Worm (Caenorhabditis elegans): ENCODE results near the gene T08D10.3.

DNA sequence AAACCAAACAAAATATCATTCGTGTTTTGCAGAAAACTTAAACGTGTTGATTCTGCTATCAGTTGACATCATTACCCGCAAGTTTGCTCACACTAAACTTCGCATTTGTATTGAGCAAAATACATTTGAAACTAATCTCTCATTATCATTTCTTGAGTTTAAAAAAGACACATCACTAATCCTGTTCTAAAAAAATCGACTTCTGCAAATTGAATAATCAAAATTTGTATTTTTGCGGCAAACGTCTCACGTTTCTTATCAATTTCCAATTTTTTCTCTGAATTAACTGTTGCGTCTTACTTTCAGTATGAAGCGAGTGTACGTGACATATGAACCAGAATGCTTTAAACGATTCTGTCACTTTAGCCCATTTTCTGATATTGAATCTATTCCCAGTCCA, 4.6 kb downstream of the T08D10.3 start, which contains the start of gene C49F5.8:
- TF ChIP-seq Y67H2A.10 (GFP tag; conservative IDR thresholded peaks at IDR 0.05) = no peak
- TF ChIP-seq snpc-1.1 (tag; optimal IDR thresholded peaks at IDR 0.05; ENCODE audit: insufficient read depth) = no peak
- TF ChIP-seq Y95B8A.8 (GFP tag; IDR thresholded peaks at IDR 0.05) = no peak
- TF ChIP-seq ceh-27 (GFP tag; optimal IDR thresholded peaks at IDR 0.05) = no peak
- TF ChIP-seq sea-2 (GFP tag; IDR thresholded peaks at IDR 0.05) = no peak
- no peak for TF ChIP-seq F49E8.2 (tag; optimal IDR thresholded peaks at IDR 0.05; ENCODE audit: insufficient read depth)
- no peak for TF ChIP-seq unc-62 (GFP tag; optimal IDR thresholded peaks at IDR 0.05)
- no peak for TF ChIP-seq xnd-1 (tag; optimal IDR thresholded peaks at IDR 0.05)
- no peak for TF ChIP-seq egl-18 (GFP tag; IDR thresholded peaks at IDR 0.05)
- no peak for TF ChIP-seq pbrm-1 (GFP tag; IDR thresholded peaks at IDR 0.05)
- no peak for TF ChIP-seq snpc-4 (GFP tag; optimal IDR thresholded peaks at IDR 0.05)
- no peak for TF ChIP-seq snpc-4 (tag; optimal IDR thresholded peaks at IDR 0.05)
- no peak for TF ChIP-seq him-1 (tag; optimal IDR thresholded peaks at IDR 0.05)
- no peak for TF ChIP-seq nhr-179 (tag; optimal IDR thresholded peaks at IDR 0.05)

Data from whole organism, young adult.